Worm (Caenorhabditis elegans) whole organism, L3 larva: ENCODE measurements around the gene ace-1.

ENCODE experiments used
- R02D3.7 ChIP-seq: fragments of 150-350 bp; optimal IDR thresholded peaks from 2 replicates; lab custom pipeline; 2014; ENCODE audit warnings: missing biosample characterization, missing genetic modification characterization
- aly-2 ChIP-seq: fragments of 150-350 bp; optimal IDR thresholded peaks from 2 replicates; lab custom pipeline; 2014; ENCODE audit warnings: missing biosample characterization, missing genetic modification characterization
- ama-1 ChIP-seq: fragments of 150-350 bp; optimal IDR thresholded peaks from 2 replicates; lab custom pipeline; 2018
- ceh-28 ChIP-seq: fragments of 150-350 bp; optimal IDR thresholded peaks from 2 replicates; lab custom pipeline; 2014; ENCODE audit warnings: missing biosample characterization, missing genetic modification reagents, missing genetic modification characterization
- elt-2 ChIP-seq: sonication (generic microtip); optimal IDR thresholded peaks from 2 replicates; lab custom pipeline; 2016; ENCODE audit warnings: missing genetic modification reagents, mild to moderate bottlenecking, missing genetic modification characterization, missing compliant biosample characterization
- elt-3 ChIP-seq, 3 experiments: fragments of 150-350 bp in 1 of 3; sonication (generic microtip) in 2 of 3; optimal IDR thresholded peaks; 2 replicates in 2 of 3; 4 replicates in 1 of 3; lab custom pipeline; 2014 to 2017; ENCODE audit warnings: missing biosample characterization in 3 of 3, missing genetic modification characterization in 3 of 3
- hmg-11 ChIP-seq: sonication (generic microtip); optimal IDR thresholded peaks from 2 replicates; lab custom pipeline; 2016; ENCODE audit warnings: missing genetic modification characterization, missing compliant biosample characterization
- lin-15B ChIP-seq: fragments of 150-350 bp; optimal IDR thresholded peaks from 2 replicates; lab custom pipeline; 2014; ENCODE audit warnings: missing biosample characterization, missing genetic modification characterization
- nhr-12 ChIP-seq: fragments of 150-350 bp; optimal IDR thresholded peaks from 2 replicates; lab custom pipeline; 2014; ENCODE audit warnings: missing biosample characterization, missing genetic modification characterization
- nhr-237 ChIP-seq: fragments of 150-350 bp; optimal IDR thresholded peaks from 2 replicates; lab custom pipeline; 2014; ENCODE audit warnings: missing biosample characterization, missing genetic modification characterization
- nhr-28 ChIP-seq: fragments of 150-350 bp; optimal IDR thresholded peaks from 2 replicates; lab custom pipeline; 2014; ENCODE audit warnings: missing biosample characterization, missing genetic modification characterization
- nhr-67 ChIP-seq: fragments of 150-350 bp; optimal IDR thresholded peaks from 2 replicates; lab custom pipeline; 2014; ENCODE audit warnings: missing biosample characterization, missing genetic modification characterization
- snpc-4 ChIP-seq: fragments of 150-350 bp; optimal IDR thresholded peaks from 2 replicates; lab custom pipeline; 2014; ENCODE audit warnings: missing biosample characterization, missing genetic modification characterization
- ztf-4 ChIP-seq: fragments of 150-350 bp; optimal IDR thresholded peaks from 2 replicates; lab custom pipeline; 2014; ENCODE audit warnings: missing biosample characterization, missing genetic modification characterization

ce11 chrX:16354598-16355211 lies 12.4 kb upstream of the ace-1 start, which contains the start of gene nhr-28:
- TF ChIP-seq ztf-4 (tag; lab: Kevin White, UChicago) (no peak), nhr-28 (tag; lab: Kevin White, UChicago) (no peak), nhr-237 (no peak), R02D3.7 (tag; lab: Kevin White, UChicago) (no peak), ama-1 (lab: Kevin White, UChicago) (no peak), snpc-4 (tag; lab: Kevin White, UChicago) (no peak), elt-3 (tag; optimal IDR thresholded peaks at IDR 0.05; lab: Kevin White, UChicago) (no peak), hmg-11 (no peak), nhr-12 (tag; lab: Kevin White, UChicago) (no peak), aly-2 (tag; lab: Kevin White, UChicago) (no peak), elt-2 (no peak), nhr-67 (no peak), ceh-28 (tag; lab: Kevin White, UChicago) (no peak), lin-15B (tag; lab: Kevin White, UChicago) (no peak)
